Worm (Caenorhabditis elegans) whole organism, L4/young adult: ENCODE results near the gene Y49G5B.1.

Experiments
- W03F9.2 ChIP-seq: fragments of 150-350 bp; optimal IDR thresholded peaks from 2 replicates; lab custom pipeline; 2014; ENCODE audit warnings: missing biosample characterization, missing genetic modification characterization
- him-1 ChIP-seq: sonication (generic microtip); optimal IDR thresholded peaks from 2 replicates; lab custom pipeline; 2016; ENCODE audit warnings: missing genotype, missing genetic modification reagents, missing genetic modification characterization, missing compliant biosample characterization

- TF ChIP-seq W03F9.2 (tag; lab: Kevin White, UChicago) (no peak), him-1 (no peak)
Observed at ce11 chrV:5213674-5214073, 9.5 kb upstream of the Y49G5B.1 start.
